Fruit fly (Drosophila melanogaster): ENCODE measurements around the gene CG34295.

Gene CG34295

dm6 chr3R:28829328-28829916 lies 40.0 kb downstream of the CG34295 start:
- TF ChIP-seq cnc (optimal IDR thresholded peaks at IDR 0.05): no peak
- peak; percentile 53 for TF ChIP-seq CG11617 (GFP tag; optimal IDR thresholded peaks at IDR 0.05)
- TF ChIP-seq CG7045 (GFP tag; optimal IDR thresholded peaks at IDR 0.05): no peak
- TF ChIP-seq Mnt (GFP tag; optimal IDR thresholded peaks at IDR 0.05): peak; percentile 45
- TF ChIP-seq Hr96 (GFP tag; optimal IDR thresholded peaks at IDR 0.05): no peak
- TF ChIP-seq Clk (GFP tag; optimal IDR thresholded peaks at IDR 0.05): no peak
- TF ChIP-seq CG1620 (GFP tag; optimal IDR thresholded peaks at IDR 0.05): no peak
- TF ChIP-seq CG7101 (tag; optimal IDR thresholded peaks at IDR 0.05): peak; percentile 45
- peak; percentile 40 for TF ChIP-seq CG12768 (GFP tag; optimal IDR thresholded peaks at IDR 0.05)
- no peak for TF ChIP-seq Crg-1 (GFP tag; optimal IDR thresholded peaks at IDR 0.05)
- TF ChIP-seq ovo (GFP tag; optimal IDR thresholded peaks at IDR 0.05): peak; percentile 21
- TF ChIP-seq CG5204 (GFP tag; optimal IDR thresholded peaks at IDR 0.05): no peak
- peak; percentile 97 for TF ChIP-seq kay (GFP tag; ENCODE audit: borderline replicate concordance)
- TF ChIP-seq toe (GFP tag; optimal IDR thresholded peaks at IDR 0.05): peak; percentile 36
- peak; percentile 93 for TF ChIP-seq cic (GFP tag; optimal IDR thresholded peaks at IDR 0.05)
- TF ChIP-seq pad (GFP tag; optimal IDR thresholded peaks at IDR 0.05): no peak
- TF ChIP-seq CG33017 (tag; optimal IDR thresholded peaks at IDR 0.05): peak; percentile 44

- TF ChIP-seq tj (GFP tag; optimal IDR thresholded peaks at IDR 0.05): no peak
- TF ChIP-seq kay (GFP tag; ENCODE audit: borderline replicate concordance): no peak
- TF ChIP-seq Crg-1 (GFP tag; optimal IDR thresholded peaks at IDR 0.05): no peak
- no peak for TF ChIP-seq CG12768 (GFP tag; optimal IDR thresholded peaks at IDR 0.05)
- TF ChIP-seq CG1620 (GFP tag; optimal IDR thresholded peaks at IDR 0.05): no peak
- TF ChIP-seq CG14711 (tag; optimal IDR thresholded peaks at IDR 0.05): no peak
- TF ChIP-seq bab1 (GFP tag; optimal IDR thresholded peaks at IDR 0.05): no peak
- TF ChIP-seq CG7101 (tag; optimal IDR thresholded peaks at IDR 0.05): no peak
- no peak for TF ChIP-seq Clk (GFP tag; optimal IDR thresholded peaks at IDR 0.05)
- TF ChIP-seq pad (GFP tag; optimal IDR thresholded peaks at IDR 0.05): no peak
- no peak for TF ChIP-seq CG33017 (tag; optimal IDR thresholded peaks at IDR 0.05)
- no peak for TF ChIP-seq cic (GFP tag; optimal IDR thresholded peaks at IDR 0.05)
- TF ChIP-seq CG7045 (GFP tag; optimal IDR thresholded peaks at IDR 0.05): no peak
- no peak for TF ChIP-seq Mnt (GFP tag; optimal IDR thresholded peaks at IDR 0.05)
- TF ChIP-seq ovo (GFP tag; optimal IDR thresholded peaks at IDR 0.05): no peak
- no peak for TF ChIP-seq CG5204 (GFP tag; optimal IDR thresholded peaks at IDR 0.05)
- no peak for TF ChIP-seq Hr96 (GFP tag; optimal IDR thresholded peaks at IDR 0.05)
- no peak for TF ChIP-seq cnc (optimal IDR thresholded peaks at IDR 0.05)
These were observed 41.3 kb downstream of the CG34295 start for dm6 chr3R:28830746-28831145.

DNA sequence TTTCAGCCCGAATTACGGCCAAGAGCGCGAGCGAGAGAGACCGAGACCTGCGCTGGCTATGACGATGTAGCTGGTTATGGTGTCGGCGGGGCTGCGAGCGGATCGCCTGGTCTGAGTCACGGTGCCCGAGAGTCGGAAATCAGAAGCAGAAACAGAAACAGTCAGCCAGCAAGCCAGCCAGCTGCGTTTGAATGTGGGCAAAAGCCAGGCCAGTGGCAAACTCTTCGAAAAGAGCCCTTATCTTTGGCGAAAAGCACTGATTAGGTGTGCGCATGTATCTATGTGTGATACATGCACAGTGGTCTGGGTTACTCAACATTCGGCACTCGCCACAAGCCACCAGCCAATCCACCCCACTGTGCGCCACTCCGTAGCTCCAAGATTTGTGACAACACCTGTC lies 41.8 kb downstream of the CG34295 start:
- TF ChIP-seq cnc (optimal IDR thresholded peaks at IDR 0.05): no peak
- TF ChIP-seq ovo (GFP tag; optimal IDR thresholded peaks at IDR 0.05): no peak
- no peak for TF ChIP-seq CG7101 (tag; optimal IDR thresholded peaks at IDR 0.05)
- peak; percentile 14 for TF ChIP-seq Hr96 (GFP tag; optimal IDR thresholded peaks at IDR 0.05)
- TF ChIP-seq CG5204 (GFP tag; optimal IDR thresholded peaks at IDR 0.05): no peak
- peak; percentile 96 for TF ChIP-seq kay (GFP tag; ENCODE audit: borderline replicate concordance)
- no peak for TF ChIP-seq bab1 (GFP tag; optimal IDR thresholded peaks at IDR 0.05)
- peak; percentile 13 for TF ChIP-seq Mnt (GFP tag; optimal IDR thresholded peaks at IDR 0.05)
- no peak for TF ChIP-seq CG33017 (tag; optimal IDR thresholded peaks at IDR 0.05)
- no peak for TF ChIP-seq toe (GFP tag; optimal IDR thresholded peaks at IDR 0.05)
- no peak for TF ChIP-seq pad (GFP tag; optimal IDR thresholded peaks at IDR 0.05)
- TF ChIP-seq cic (GFP tag; optimal IDR thresholded peaks at IDR 0.05): peak; percentile 37
- TF ChIP-seq Clk (GFP tag; optimal IDR thresholded peaks at IDR 0.05): no peak
- no peak for TF ChIP-seq Crg-1 (GFP tag; optimal IDR thresholded peaks at IDR 0.05)
- no peak for TF ChIP-seq tj (GFP tag; optimal IDR thresholded peaks at IDR 0.05)
- TF ChIP-seq CG11617 (GFP tag; optimal IDR thresholded peaks at IDR 0.05): no peak
- TF ChIP-seq CG7045 (GFP tag; optimal IDR thresholded peaks at IDR 0.05): no peak
- TF ChIP-seq CG14711 (tag; optimal IDR thresholded peaks at IDR 0.05): no peak
- no peak for TF ChIP-seq CG1620 (GFP tag; optimal IDR thresholded peaks at IDR 0.05)
- TF ChIP-seq CG12768 (GFP tag; optimal IDR thresholded peaks at IDR 0.05): peak; percentile 45

- peak; percentile 18 for TF ChIP-seq pad (GFP tag; optimal IDR thresholded peaks at IDR 0.05)
- TF ChIP-seq tj (GFP tag; optimal IDR thresholded peaks at IDR 0.05): peak; percentile 5
- peak; percentile 33 for TF ChIP-seq CG14711 (tag; optimal IDR thresholded peaks at IDR 0.05)
- no peak for TF ChIP-seq CG11617 (GFP tag; optimal IDR thresholded peaks at IDR 0.05)
- TF ChIP-seq CG5204 (GFP tag; optimal IDR thresholded peaks at IDR 0.05): peak; percentile 6
- peak; percentile 76 for TF ChIP-seq bab1 (GFP tag; optimal IDR thresholded peaks at IDR 0.05)
- no peak for TF ChIP-seq Clk (GFP tag; optimal IDR thresholded peaks at IDR 0.05)
- TF ChIP-seq kay (GFP tag; ENCODE audit: borderline replicate concordance): no peak
- no peak for TF ChIP-seq cnc (optimal IDR thresholded peaks at IDR 0.05)
- TF ChIP-seq CG7101 (tag; optimal IDR thresholded peaks at IDR 0.05): peak; percentile 70
- TF ChIP-seq Mnt (GFP tag; optimal IDR thresholded peaks at IDR 0.05): peak; percentile 43
- peak; percentile 56 for TF ChIP-seq CG1620 (GFP tag; optimal IDR thresholded peaks at IDR 0.05)
- peak; percentile 40 for TF ChIP-seq Hr96 (GFP tag; optimal IDR thresholded peaks at IDR 0.05)
- TF ChIP-seq CG7045 (GFP tag; optimal IDR thresholded peaks at IDR 0.05): no peak
- TF ChIP-seq ovo (GFP tag; optimal IDR thresholded peaks at IDR 0.05): peak; percentile 66
- peak; percentile 24 for TF ChIP-seq Crg-1 (GFP tag; optimal IDR thresholded peaks at IDR 0.05)
- TF ChIP-seq CG33017 (tag; optimal IDR thresholded peaks at IDR 0.05): peak; percentile 32
- no peak for TF ChIP-seq CG12768 (GFP tag; optimal IDR thresholded peaks at IDR 0.05)
- peak; percentile 14 for TF ChIP-seq cic (GFP tag; optimal IDR thresholded peaks at IDR 0.05)
- peak; percentile 2 for TF ChIP-seq toe (GFP tag; optimal IDR thresholded peaks at IDR 0.05)
These were observed 42.3 kb downstream of the CG34295 start, which contains the start of gene WASp for dm6 chr3R:28831626-28832267. WASp (minus strand) TSS chr3R:28832024.

Measured in whole organism, adult.